Fruit fly (Drosophila melanogaster) whole organism, wandering third instar larva: ENCODE results near the gene eIF4G1.

ENCODE experiments used
- Rel ChIP-seq, 2 experiments: fragments of 200-800 bp; sonication (Bioruptor generic) in 1 of 2; optimal IDR thresholded peaks; 2 replicates in 1 of 2; 3 replicates in 1 of 2; lab custom pipeline; 2016 to 2019; ENCODE audit warnings: mild to moderate bottlenecking in 2 of 2, missing biosample characterization in 2 of 2, missing genetic modification characterization in 2 of 2, moderate library complexity in 1 of 2
- Sp1 ChIP-seq: fragments of 200-800 bp; sonication (Bioruptor generic); optimal IDR thresholded peaks from 3 replicates; lab custom pipeline; 2019; ENCODE audit warnings: missing biosample characterization, mild to moderate bottlenecking, missing genetic modification characterization, moderate library complexity
- foxo ChIP-seq, 2 experiments: fragments of 200-800 bp; sonication (Bioruptor generic); optimal IDR thresholded peaks; 2 replicates in 1 of 2; 3 replicates in 1 of 2; lab custom pipeline; 2016 to 2017; ENCODE audit warnings: missing biosample characterization in 2 of 2, missing genetic modification characterization in 2 of 2
- pan ChIP-seq: fragments of >200 bp; optimal IDR thresholded peaks from 2 replicates; lab custom pipeline; 2017
- psq ChIP-seq: fragments of 200-800 bp; sonication (Bioruptor generic); optimal IDR thresholded peaks from 3 replicates; lab custom pipeline; 2017; ENCODE audit warnings: missing biosample characterization, mild to moderate bottlenecking, missing genetic modification characterization, moderate library complexity
- tai ChIP-seq: sonication (Bioruptor generic); optimal IDR thresholded peaks from 2 replicates; lab custom pipeline; 2016; ENCODE audit warnings: missing biosample characterization, missing genetic modification characterization

dm6 chr4:976569-976968 lies 46.1 kb upstream of the eIF4G1 start:
- TF ChIP-seq psq (no peak), Sp1 (GFP tag; lab: Kevin White, UChicago) (no peak), foxo (GFP tag; optimal IDR thresholded peaks at IDR 0.05; lab: Kevin White, UChicago) (no peak), Rel (GFP tag; optimal IDR thresholded peaks at IDR 0.05; lab: Kevin White, UChicago) (no peak), Rel (tag; optimal IDR thresholded peaks at IDR 0.05; lab: Kevin White, UChicago) (no peak), pan (lab: Kevin White, UChicago) (no peak), tai (no peak)
